Fruit fly (Drosophila melanogaster): ENCODE data around the gene CG13996.

dm6 chr2L:5988115-5989092 is 32.2 kb upstream of the CG13996 start:
- TF ChIP-seq kay (GFP tag; ENCODE audit: borderline replicate concordance) (no peak), Mnt (GFP tag; optimal IDR thresholded peaks at IDR 0.05) (no peak), CG14711 (tag; optimal IDR thresholded peaks at IDR 0.05) (no peak), toe (GFP tag; optimal IDR thresholded peaks at IDR 0.05) (no peak), ovo (GFP tag; optimal IDR thresholded peaks at IDR 0.05) (no peak), CG12768 (GFP tag; optimal IDR thresholded peaks at IDR 0.05) (no peak), CG5204 (GFP tag; optimal IDR thresholded peaks at IDR 0.05) (no peak), tj (GFP tag; optimal IDR thresholded peaks at IDR 0.05) (no peak), Clk (GFP tag; optimal IDR thresholded peaks at IDR 0.05) (no peak), cnc (optimal IDR thresholded peaks at IDR 0.05) (no peak)
